Fruit fly (Drosophila melanogaster) whole organism, embryonic: Measurements from ENCODE around the gene mats.

Experiments
- CG10959 ChIP-seq: fragments of 200-800 bp; sonication (Bioruptor generic); IDR thresholded peaks from 2 replicates; pipeline ENCODE4 v1.3.6; 2022; ENCODE audit warnings: missing biosample characterization, missing genetic modification characterization
- CG10979 ChIP-seq: fragments of 200-800 bp; sonication (Bioruptor generic); optimal IDR thresholded peaks from 2 replicates; lab custom pipeline; 2018; ENCODE audit warnings: missing biosample characterization, mild to moderate bottlenecking, missing genetic modification characterization, moderate library complexity
- CG11456 ChIP-seq: fragments of 200-800 bp; sonication (Bioruptor generic); IDR thresholded peaks from 3 replicates; pipeline ENCODE4 v1.3.6; 2022; ENCODE audit warnings: missing biosample characterization, missing genetic modification characterization
- CG12299 ChIP-seq: fragments of 200-800 bp; sonication (Bioruptor generic); optimal IDR thresholded peaks from 2 replicates; lab custom pipeline; 2018; ENCODE audit warnings: missing biosample characterization, mild to moderate bottlenecking, missing genetic modification characterization
- CG1233 ChIP-seq: fragments of 200-800 bp; sonication (Bioruptor generic); optimal IDR thresholded peaks from 4 replicates; lab custom pipeline; 2018; ENCODE audit warnings: missing biosample characterization, mild to moderate bottlenecking, missing genetic modification characterization
- CG12942 ChIP-seq: fragments of 200-800 bp; sonication (Bioruptor generic); optimal IDR thresholded peaks from 3 replicates; lab custom pipeline; 2016; ENCODE audit warnings: missing biosample characterization, missing genetic modification characterization
- CG16863 ChIP-seq: fragments of 200-800 bp; sonication (Bioruptor generic); optimal IDR thresholded peaks from 3 replicates; lab custom pipeline; 2016; ENCODE audit warnings: missing biosample characterization, missing genetic modification characterization
- CG18011 ChIP-seq: fragments of 200-800 bp; sonication (Bioruptor generic); optimal IDR thresholded peaks from 2 replicates; lab custom pipeline; 2017; ENCODE audit warnings: missing biosample characterization, missing genetic modification characterization, mild to moderate bottlenecking, moderate library complexity, missing genotype
- CG18764 ChIP-seq: fragments of 200-800 bp; sonication (Bioruptor generic); optimal IDR thresholded peaks from 3 replicates; lab custom pipeline; 2016; ENCODE audit warnings: missing biosample characterization, missing genetic modification characterization
- CG34376 ChIP-seq: fragments of 200-800 bp; sonication (Bioruptor generic); optimal IDR thresholded peaks from 2 replicates; lab custom pipeline; 2018; ENCODE audit warnings: missing biosample characterization, mild to moderate bottlenecking, missing genetic modification characterization
- CG34422 ChIP-seq: fragments of 200-800 bp; sonication (Bioruptor generic); IDR thresholded peaks from 3 replicates; pipeline ENCODE4 v1.3.6; 2022; ENCODE audit warnings: missing biosample characterization, missing genetic modification characterization
- CG4360 ChIP-seq: fragments of 200-800 bp; sonication (Bioruptor generic); IDR thresholded peaks from 2 replicates; pipeline ENCODE4 v1.3.6; 2022; ENCODE audit warnings: missing biosample characterization, missing genetic modification characterization
- CG4404 ChIP-seq: fragments of 200-800 bp; sonication (Bioruptor generic); IDR thresholded peaks from 2 replicates; pipeline ENCODE4 v1.3.6; 2022; ENCODE audit warnings: missing biosample characterization, missing genetic modification characterization
- CG4854 ChIP-seq: fragments of 200-800 bp; sonication (Bioruptor generic); optimal IDR thresholded peaks from 2 replicates; lab custom pipeline; 2016; ENCODE audit warnings: missing biosample characterization, missing genetic modification characterization, inconsistent platforms
- CG6254 ChIP-seq: fragments of 200-800 bp; sonication (Bioruptor generic); optimal IDR thresholded peaks from 3 replicates; lab custom pipeline; 2017; ENCODE audit warnings: mild to moderate bottlenecking, missing biosample characterization, missing genetic modification reagents, missing genetic modification characterization
- CG6683 ChIP-seq: fragments of 200-800 bp; sonication (Bioruptor generic); optimal IDR thresholded peaks from 2 replicates; lab custom pipeline; 2017; ENCODE audit warnings: missing biosample characterization, mild to moderate bottlenecking, missing genetic modification characterization, missing genetic modification reagents
- CG7372 ChIP-seq: fragments of 200-800 bp; sonication (Bioruptor generic); IDR thresholded peaks from 2 replicates; pipeline ENCODE4 v1.3.6; 2022; ENCODE audit warnings: missing biosample characterization, missing genetic modification characterization
- CG9215 ChIP-seq: fragments of 200-800 bp; sonication (Bioruptor generic); IDR thresholded peaks from 2 replicates; pipeline ENCODE4 v1.3.6; 2022; ENCODE audit warnings: missing biosample characterization, missing genetic modification characterization
- CG9437 ChIP-seq: fragments of 200-800 bp; sonication (Bioruptor generic); optimal IDR thresholded peaks from 2 replicates; lab custom pipeline; 2018; ENCODE audit warnings: missing biosample characterization, mild to moderate bottlenecking, missing genetic modification characterization
- Dek ChIP-seq: fragments of 200-800 bp; sonication (Bioruptor generic); optimal IDR thresholded peaks from 3 replicates; lab custom pipeline; 2019; ENCODE audit warnings: missing biosample characterization, mild to moderate bottlenecking, missing genetic modification characterization, moderate library complexity
- Dfd ChIP-seq, 2 experiments: fragments of >200 bp; optimal IDR thresholded peaks; 2 replicates each; lab custom pipeline; 2017; ENCODE audit warnings: missing biosample characterization in 2 of 2, missing genetic modification characterization in 2 of 2
- NfI ChIP-seq: fragments of 200-800 bp; sonication (Bioruptor generic); optimal IDR thresholded peaks from 3 replicates; lab custom pipeline; 2018; ENCODE audit warnings: missing biosample characterization, mild to moderate bottlenecking, missing genetic modification characterization, moderate library complexity
- Oli ChIP-seq: fragments of 200-800 bp; sonication (Bioruptor generic); optimal IDR thresholded peaks from 2 replicates; lab custom pipeline; 2018; ENCODE audit warnings: missing biosample characterization, mild to moderate bottlenecking, missing genetic modification characterization, moderate library complexity
- Optix ChIP-seq: fragments of 200-800 bp; sonication (Bioruptor generic); IDR thresholded peaks from 3 replicates; pipeline ENCODE4 v1.3.6; 2022; ENCODE audit warnings: missing biosample characterization, missing genetic modification characterization
- Rfx ChIP-seq: fragments of 200-800 bp; sonication (Bioruptor generic); IDR thresholded peaks from 2 replicates; pipeline ENCODE4 v1.3.6; 2022; ENCODE audit warnings: missing biosample characterization, missing genetic modification characterization
- Sox102F ChIP-seq: fragments of 200-800 bp; sonication (Bioruptor generic); optimal IDR thresholded peaks from 2 replicates; lab custom pipeline; 2018; ENCODE audit warnings: missing biosample characterization, mild to moderate bottlenecking, missing genetic modification characterization, moderate library complexity
- Trl ChIP-seq, 3 experiments: fragments of >200 bp in 2 of 3; fragments of 200-800 bp in 1 of 3; sonication (Bioruptor generic) in 1 of 3; optimal IDR thresholded peaks; 2 replicates in 1 of 3; 3 replicates in 2 of 3; lab custom pipeline; 2016 to 2017; ENCODE audit warnings: missing biosample characterization in 1 of 3, missing genetic modification characterization in 1 of 3
- ab ChIP-seq: fragments of 200-800 bp; sonication (Bioruptor generic); optimal IDR thresholded peaks from 2 replicates; lab custom pipeline; 2016; ENCODE audit warnings: missing biosample characterization, missing genetic modification characterization
- ac ChIP-seq: fragments of 200-800 bp; sonication (Bioruptor generic); optimal IDR thresholded peaks from 3 replicates; lab custom pipeline; 2017; ENCODE audit warnings: missing biosample characterization, mild to moderate bottlenecking, missing genetic modification characterization
- ash1 ChIP-seq: fragments of 200-800 bp; sonication (Bioruptor generic); optimal IDR thresholded peaks from 2 replicates; lab custom pipeline; 2018; ENCODE audit warnings: missing biosample characterization, mild to moderate bottlenecking, missing genetic modification characterization
- bbx ChIP-seq: fragments of 200-800 bp; sonication (Bioruptor generic); IDR thresholded peaks from 2 replicates; pipeline ENCODE4 v1.3.6; 2022; ENCODE audit warnings: missing biosample characterization, missing genetic modification characterization; ENCODE audit not compliant: partially characterized antibody
- br ChIP-seq: fragments of >200 bp; optimal IDR thresholded peaks from 2 replicates; lab custom pipeline; 2017
- da ChIP-seq: fragments of 200-800 bp; sonication (Bioruptor generic); optimal IDR thresholded peaks from 2 replicates; lab custom pipeline; 2016; ENCODE audit warnings: missing biosample characterization, missing genetic modification characterization
- dpn ChIP-seq, 2 experiments: fragments of 200-800 bp; sonication (Bioruptor generic); optimal IDR thresholded peaks; 3 replicates each; lab custom pipeline; 2016; ENCODE audit warnings: missing biosample characterization in 2 of 2, missing genetic modification characterization in 2 of 2
- emc ChIP-seq: fragments of 200-800 bp; sonication (Bioruptor generic); optimal IDR thresholded peaks from 2 replicates; lab custom pipeline; 2016; ENCODE audit warnings: missing biosample characterization, missing genetic modification characterization
- fd96Cb ChIP-seq: fragments of 200-800 bp; sonication (Bioruptor generic); optimal IDR thresholded peaks from 2 replicates; lab custom pipeline; 2018; ENCODE audit warnings: missing biosample characterization, mild to moderate bottlenecking, missing genetic modification characterization, moderate library complexity
- fru ChIP-seq: fragments of >200 bp; optimal IDR thresholded peaks from 2 replicates; lab custom pipeline; 2017
- gsb-n ChIP-seq: fragments of 200-800 bp; sonication (Bioruptor generic); optimal IDR thresholded peaks from 3 replicates; lab custom pipeline; 2018; ENCODE audit warnings: missing biosample characterization, mild to moderate bottlenecking, missing genetic modification characterization
- insv ChIP-seq, 2 experiments: fragments of 200-800 bp; sonication (Bioruptor generic); optimal IDR thresholded peaks; 3 replicates each; lab custom pipeline; 2016 to 2018; ENCODE audit warnings: missing biosample characterization in 2 of 2, missing genetic modification characterization in 2 of 2
- lov ChIP-seq, 2 experiments: fragments of 200-800 bp in 1 of 2; fragments of >200 bp in 1 of 2; sonication (Bioruptor generic) in 1 of 2; IDR thresholded peaks in 1 of 2; optimal IDR thresholded peaks in 1 of 2; 2 replicates in 1 of 2; 3 replicates in 1 of 2; pipeline versions ENCODE4 v1.3.6 to Lab custom; 2017 to 2022; ENCODE audit warnings: missing biosample characterization in 1 of 2, missing genetic modification characterization in 1 of 2
- maf-S ChIP-seq: fragments of 200-800 bp; sonication (Bioruptor generic); optimal IDR thresholded peaks from 2 replicates; lab custom pipeline; 2016; ENCODE audit warnings: missing biosample characterization, missing genetic modification characterization
- prd ChIP-seq, 3 experiments: fragments of >200 bp in 2 of 3; fragments of 200-800 bp in 1 of 3; sonication (Bioruptor generic) in 1 of 3; optimal IDR thresholded peaks in 2 of 3; IDR thresholded peaks in 1 of 3; 2 replicates in 2 of 3; 3 replicates in 1 of 3; pipeline versions ENCODE4 v1.3.6 to Lab custom; 2017 to 2022; ENCODE audit warnings: missing biosample characterization in 1 of 3, missing genetic modification characterization in 1 of 3
- repo ChIP-seq: fragments of 200-800 bp; sonication (Bioruptor generic); optimal IDR thresholded peaks from 2 replicates; lab custom pipeline; 2016; ENCODE audit warnings: missing biosample characterization, missing genetic modification characterization
- sisA ChIP-seq: fragments of 200-800 bp; sonication (Bioruptor generic); IDR thresholded peaks from 2 replicates; pipeline ENCODE4 v1.3.6; 2022; ENCODE audit warnings: missing biosample characterization, missing genetic modification characterization
- sug ChIP-seq: fragments of 200-800 bp; optimal IDR thresholded peaks from 2 replicates; lab custom pipeline; 2019; ENCODE audit warnings: missing biosample characterization, mild to moderate bottlenecking, missing genetic modification characterization, moderate library complexity
- tna ChIP-seq: fragments of 200-800 bp; sonication (Bioruptor generic); IDR thresholded peaks from 2 replicates; pipeline ENCODE4 v1.3.6; 2022; ENCODE audit warnings: missing biosample characterization, missing genetic modification characterization; ENCODE audit not compliant: partially characterized antibody
- vvl ChIP-seq: fragments of 200-800 bp; sonication (Bioruptor generic); IDR thresholded peaks from 2 replicates; pipeline ENCODE4 v1.3.6; 2022; ENCODE audit warnings: missing biosample characterization, missing genetic modification characterization
- zfh1 ChIP-seq: fragments of 200-800 bp; sonication (Bioruptor generic); IDR thresholded peaks from 3 replicates; pipeline ENCODE4 v1.3.6; 2022; ENCODE audit warnings: missing biosample characterization, missing genetic modification characterization

The mats gene

dm6 chr3R:22410537-22411360 lies 10.2 kb upstream of the mats start, which contains the start of the genes CG13850 and lqfR (continued):
- TF ChIP-seq CG34422 (GFP tag; lab: Robert Waterston, UW) (no peak), Optix (no peak), CG18011 (GFP tag; lab: Kevin White, UChicago) (peak; percentile 36), zfh1 (GFP tag; lab: Robert Waterston, UW) (peak; percentile 14; the same call in 1 of the 3 replicates), emc (GFP tag; lab: Kevin White, UChicago) (peak; percentile 54), CG9215 (GFP tag; lab: Robert Waterston, UW) (peak; percentile 77), CG34376 (GFP tag; lab: Kevin White, UChicago) (peak; percentile 66), CG9437 (GFP tag; lab: Kevin White, UChicago) (peak; percentile 72), fd96Cb (peak; percentile 58), CG1233 (GFP tag; lab: Kevin White, UChicago) (peak; percentile 58), repo (peak; percentile 70), NfI (GFP tag; lab: Kevin White, UChicago) (peak; percentile 75), CG6254 (GFP tag; lab: Kevin White, UChicago) (no peak), CG4854 (GFP tag; lab: Kevin White, UChicago) (peak; percentile 79), CG4360 (GFP tag; lab: Robert Waterston, UW) (no peak), Sox102F (GFP tag; lab: Kevin White, UChicago) (no peak), ab (peak; percentile 28), fru (no peak), CG6683 (GFP tag; lab: Kevin White, UChicago) (peak; percentile 45), Trl (optimal IDR thresholded peaks at IDR 0.05; lab: Kevin White, UChicago) (no peak), Trl (GFP tag; optimal IDR thresholded peaks at IDR 0.05; lab: Kevin White, UChicago) (peak; percentile 83), Oli (tag; lab: Kevin White, UChicago) (peak; percentile 66), CG10979 (peak; percentile 55), CG18764 (GFP tag; lab: Kevin White, UChicago) (peak; percentile 66), ac (GFP tag; lab: Kevin White, UChicago) (no peak), sisA (GFP tag; lab: Robert Waterston, UW) (peak; percentile 58), da (GFP tag; lab: Kevin White, UChicago) (peak; percentile 47), prd (optimal IDR thresholded peaks at IDR 0.05; lab: Kevin White, UChicago) (no peak), prd (GFP tag; IDR thresholded peaks at IDR 0.05; lab: Robert Waterston, UW) (peak; percentile 60; the same call in 2 of the 3 replicates), insv (GFP tag; optimal IDR thresholded peaks at IDR 0.05; lab: Kevin White, UChicago) (peak in 1 of 2 experiments; percentile 16), CG7372 (GFP tag; lab: Robert Waterston, UW) (peak; percentile 46; the same call in 1 of the 2 replicates), Dfd (GFP tag; optimal IDR thresholded peaks at IDR 0.05; lab: Kevin White, UChicago) (no peak), CG12942 (peak; percentile 77), tna (GFP tag; lab: Robert Waterston, UW) (no peak), sug (tag; lab: Kevin White, UChicago) (peak; percentile 77), lov (optimal IDR thresholded peaks at IDR 0.05; lab: Kevin White, UChicago) (no peak), lov (GFP tag; IDR thresholded peaks at IDR 0.05; lab: Robert Waterston, UW) (no peak), br (no peak), Dek (tag; lab: Kevin White, UChicago) (peak; percentile 73), CG4404 (GFP tag; lab: Robert Waterston, UW) (peak; percentile 66; the same call in 1 of the 2 replicates), gsb-n (tag; lab: Kevin White, UChicago) (no peak), dpn (GFP tag; optimal IDR thresholded peaks at IDR 0.05; lab: Kevin White, UChicago) (peak; percentile 84 to 88), ash1 (GFP tag; lab: Kevin White, UChicago) (no peak), bbx (0 out of 2 replicates have a peak, but pooled peaks have one; percentile 6), CG12299 (tag; lab: Kevin White, UChicago) (peak; percentile 40), maf-S (GFP tag; lab: Kevin White, UChicago) (peak; percentile 79), CG11456 (GFP tag; lab: Robert Waterston, UW) (peak; percentile 65), CG10959 (no peak), CG16863 (GFP tag; lab: Kevin White, UChicago) (peak; percentile 65), vvl (no peak; the same call in 1 of the 2 replicates), Rfx (GFP tag; lab: Robert Waterston, UW) (peak; percentile 86)
